Fruit fly (Drosophila melanogaster) whole organism, embryonic: ENCODE measurements around the gene CG7627.
A peak's percentile ranks its signal among the peaks of the same experiment; 100 is the strongest.

Experiments used
- CG13775 ChIP-seq: fragments of 200-800 bp; sonication (Bioruptor generic); optimal IDR thresholded peaks from 3 replicates; lab custom pipeline; 2017; ENCODE audit warnings: missing biosample characterization, mild to moderate bottlenecking, missing genetic modification characterization
- CG14014 ChIP-seq: fragments of 200-800 bp; sonication (Bioruptor generic); IDR thresholded peaks from 2 replicates; pipeline ENCODE4 v1.3.6; 2022; ENCODE audit warnings: missing biosample characterization, missing genetic modification characterization
- CG15011 ChIP-seq: fragments of 200-800 bp; sonication (Bioruptor generic); optimal IDR thresholded peaks from 3 replicates; lab custom pipeline; 2018; ENCODE audit warnings: missing biosample characterization, mild to moderate bottlenecking, missing genetic modification characterization
- CG16813 ChIP-seq: fragments of 200-800 bp; sonication (Bioruptor generic); IDR thresholded peaks from 3 replicates; pipeline ENCODE4 v1.3.6; 2022; ENCODE audit warnings: missing biosample characterization, missing genetic modification characterization; ENCODE audit not compliant: partially characterized antibody
- CG17186 ChIP-seq: fragments of 200-800 bp; sonication (Bioruptor generic); optimal IDR thresholded peaks from 3 replicates; lab custom pipeline; 2017; ENCODE audit warnings: missing biosample characterization, missing genetic modification reagents, missing genetic modification characterization
- CG18619 ChIP-seq: fragments of 200-800 bp; sonication (Bioruptor generic); optimal IDR thresholded peaks from 3 replicates; lab custom pipeline; 2017; ENCODE audit warnings: missing biosample characterization, mild to moderate bottlenecking, missing genetic modification characterization
- CG31388 ChIP-seq: fragments of 200-800 bp; sonication (Bioruptor generic); optimal IDR thresholded peaks from 2 replicates; lab custom pipeline; 2016; ENCODE audit warnings: missing biosample characterization, missing genetic modification characterization
- CG4328 ChIP-seq: fragments of 200-800 bp; sonication (Bioruptor generic); optimal IDR thresholded peaks from 3 replicates; lab custom pipeline; 2017; ENCODE audit warnings: missing biosample characterization, missing genetic modification reagents, missing genetic modification characterization
- CG4707 ChIP-seq: fragments of 200-800 bp; sonication (Bioruptor generic); optimal IDR thresholded peaks from 2 replicates; lab custom pipeline; 2018; ENCODE audit warnings: missing biosample characterization, mild to moderate bottlenecking, missing genetic modification characterization, moderate library complexity
- CG7839 ChIP-seq: fragments of 200-800 bp; sonication (Bioruptor generic); optimal IDR thresholded peaks from 3 replicates; lab custom pipeline; 2018; ENCODE audit warnings: missing biosample characterization, mild to moderate bottlenecking, missing genetic modification characterization, moderate library complexity
- CG9797 ChIP-seq: fragments of 200-800 bp; sonication (Bioruptor generic); optimal IDR thresholded peaks from 3 replicates; lab custom pipeline; 2018; ENCODE audit warnings: missing biosample characterization, mild to moderate bottlenecking, missing genetic modification characterization
- Camta ChIP-seq: fragments of 200-800 bp; sonication (Bioruptor generic); optimal IDR thresholded peaks from 2 replicates; lab custom pipeline; 2016; ENCODE audit warnings: missing biosample characterization, missing genetic modification characterization
- CrebB ChIP-seq: fragments of 200-800 bp; sonication (Bioruptor generic); optimal IDR thresholded peaks from 3 replicates; lab custom pipeline; 2018; ENCODE audit warnings: missing biosample characterization, mild to moderate bottlenecking, missing genetic modification characterization
- Dbx ChIP-seq: fragments of 200-800 bp; sonication (Bioruptor generic); IDR thresholded peaks from 3 replicates; pipeline ENCODE4 v1.3.6; 2022; ENCODE audit warnings: missing biosample characterization, missing genetic modification characterization
- Dp ChIP-seq: fragments of 200-800 bp; sonication (Bioruptor generic); optimal IDR thresholded peaks from 2 replicates; lab custom pipeline; 2018; ENCODE audit warnings: missing biosample characterization, mild to moderate bottlenecking, missing genetic modification characterization, moderate library complexity
- Ets65A ChIP-seq: fragments of 200-800 bp; sonication (Bioruptor generic); peaks from one replicate; lab custom pipeline; 2016; ENCODE audit warnings: missing biosample characterization, missing genetic modification characterization
- Fer1 ChIP-seq: fragments of 200-800 bp; sonication (Bioruptor generic); optimal IDR thresholded peaks from 2 replicates; lab custom pipeline; 2017; ENCODE audit warnings: missing biosample characterization, mild to moderate bottlenecking, missing genetic modification characterization
- Fer3 ChIP-seq: fragments of 200-800 bp; sonication (Bioruptor generic); optimal IDR thresholded peaks from 2 replicates; lab custom pipeline; 2018; ENCODE audit warnings: missing biosample characterization, mild to moderate bottlenecking, missing genetic modification characterization, moderate library complexity
- Gsc ChIP-seq: fragments of 200-800 bp; sonication (Bioruptor generic); IDR thresholded peaks from 2 replicates; pipeline ENCODE4 v1.3.6; 2022; ENCODE audit warnings: missing biosample characterization, missing genetic modification characterization
- H2.0 ChIP-seq: fragments of 200-800 bp; sonication (Bioruptor generic); IDR thresholded peaks from 2 replicates; pipeline ENCODE4 v1.3.6; 2022; ENCODE audit warnings: missing biosample characterization, missing genetic modification characterization
- HLH4C ChIP-seq: fragments of 200-800 bp; sonication (Bioruptor generic); IDR thresholded peaks from 3 replicates; pipeline ENCODE4 v1.3.6; 2022; ENCODE audit warnings: missing biosample characterization, missing genetic modification characterization; ENCODE audit not compliant: partially characterized antibody
- HmgD ChIP-seq: fragments of 200-800 bp; sonication (Bioruptor generic); optimal IDR thresholded peaks from 3 replicates; lab custom pipeline; 2016; ENCODE audit warnings: missing biosample characterization, missing genetic modification characterization
- Hr3 ChIP-seq: fragments of 200-800 bp; sonication (Bioruptor generic); optimal IDR thresholded peaks from 3 replicates; lab custom pipeline; 2016; ENCODE audit warnings: missing biosample characterization, missing genetic modification characterization
- Myb ChIP-seq: fragments of 200-800 bp; sonication (Bioruptor generic); optimal IDR thresholded peaks from 2 replicates; lab custom pipeline; 2016; ENCODE audit warnings: missing biosample characterization, missing genetic modification characterization
- Poxn ChIP-seq: fragments of 200-800 bp; sonication (Bioruptor generic); IDR thresholded peaks from 2 replicates; pipeline ENCODE4 v1.3.6; 2022; ENCODE audit warnings: missing biosample characterization, missing genetic modification characterization
- Sox102F ChIP-seq: fragments of 200-800 bp; sonication (Bioruptor generic); optimal IDR thresholded peaks from 2 replicates; lab custom pipeline; 2018; ENCODE audit warnings: missing biosample characterization, mild to moderate bottlenecking, missing genetic modification characterization, moderate library complexity
- Ssrp ChIP-seq: fragments of 200-800 bp; sonication (Bioruptor generic); optimal IDR thresholded peaks from 2 replicates; lab custom pipeline; 2018; ENCODE audit warnings: missing biosample characterization, mild to moderate bottlenecking, missing genetic modification characterization, moderate library complexity
- YL-1 ChIP-seq: fragments of 200-800 bp; sonication (Bioruptor generic); optimal IDR thresholded peaks from 3 replicates; lab custom pipeline; 2017; ENCODE audit warnings: missing biosample characterization, mild to moderate bottlenecking, missing genetic modification characterization
- ash1 ChIP-seq: fragments of 200-800 bp; sonication (Bioruptor generic); optimal IDR thresholded peaks from 2 replicates; lab custom pipeline; 2018; ENCODE audit warnings: missing biosample characterization, mild to moderate bottlenecking, missing genetic modification characterization
- btn ChIP-seq: fragments of 200-800 bp; sonication (Bioruptor generic); optimal IDR thresholded peaks from 2 replicates; lab custom pipeline; 2016; ENCODE audit warnings: missing biosample characterization, missing genetic modification characterization
- cad ChIP-seq: fragments of >200 bp; optimal IDR thresholded peaks from 2 replicates; lab custom pipeline; 2017; ENCODE audit warnings: missing biosample characterization, missing genetic modification characterization
- caup ChIP-seq: fragments of 200-800 bp; sonication (Bioruptor generic); optimal IDR thresholded peaks from 3 replicates; lab custom pipeline; 2017; ENCODE audit warnings: missing biosample characterization, mild to moderate bottlenecking, missing genetic modification characterization, moderate library complexity; ENCODE audit not compliant: severe bottlenecking
- chif ChIP-seq, 2 experiments: fragments of 200-800 bp; sonication (Bioruptor generic); optimal IDR thresholded peaks; 3 replicates each; lab custom pipeline; 2016; ENCODE audit warnings: missing biosample characterization in 2 of 2, missing genetic modification characterization in 2 of 2
- chn ChIP-seq: fragments of 200-800 bp; sonication (Bioruptor generic); optimal IDR thresholded peaks from 2 replicates; lab custom pipeline; 2016; ENCODE audit warnings: missing biosample characterization, missing genetic modification characterization
- crc ChIP-seq: fragments of 200-800 bp; sonication (Bioruptor generic); optimal IDR thresholded peaks from 2 replicates; lab custom pipeline; 2016; ENCODE audit warnings: missing biosample characterization, missing genetic modification characterization
- crp ChIP-seq, 2 experiments: fragments of 200-800 bp; sonication (Bioruptor generic); optimal IDR thresholded peaks; 2 replicates in 1 of 2; 3 replicates in 1 of 2; lab custom pipeline; 2017; ENCODE audit warnings: missing biosample characterization in 2 of 2, missing genetic modification characterization in 2 of 2, mild to moderate bottlenecking in 1 of 2, moderate library complexity in 1 of 2
- da ChIP-seq: fragments of 200-800 bp; sonication (Bioruptor generic); optimal IDR thresholded peaks from 2 replicates; lab custom pipeline; 2016; ENCODE audit warnings: missing biosample characterization, missing genetic modification characterization
- dpn ChIP-seq, 2 experiments: fragments of 200-800 bp; sonication (Bioruptor generic); optimal IDR thresholded peaks; 3 replicates each; lab custom pipeline; 2016; ENCODE audit warnings: missing biosample characterization in 2 of 2, missing genetic modification characterization in 2 of 2
- gcm ChIP-seq: fragments of 200-800 bp; sonication (Bioruptor generic); optimal IDR thresholded peaks from 2 replicates; lab custom pipeline; 2019; ENCODE audit warnings: missing biosample characterization, mild to moderate bottlenecking, missing genetic modification characterization, moderate library complexity
- hbn ChIP-seq: fragments of 200-800 bp; sonication (Bioruptor generic); IDR thresholded peaks from 2 replicates; pipeline ENCODE4 v1.3.6; 2022; ENCODE audit warnings: missing biosample characterization, missing genetic modification characterization; ENCODE audit not compliant: partially characterized antibody
- lov ChIP-seq, 2 experiments: fragments of 200-800 bp in 1 of 2; fragments of >200 bp in 1 of 2; sonication (Bioruptor generic) in 1 of 2; IDR thresholded peaks in 1 of 2; optimal IDR thresholded peaks in 1 of 2; 2 replicates in 1 of 2; 3 replicates in 1 of 2; pipeline versions ENCODE4 v1.3.6 to Lab custom; 2017 to 2022; ENCODE audit warnings: missing biosample characterization in 1 of 2, missing genetic modification characterization in 1 of 2
- luna ChIP-seq: fragments of 200-800 bp; sonication (Bioruptor generic); optimal IDR thresholded peaks from 2 replicates; lab custom pipeline; 2016; ENCODE audit warnings: missing biosample characterization, missing genetic modification characterization
- pfk ChIP-seq: fragments of 200-800 bp; sonication (Bioruptor generic); optimal IDR thresholded peaks from 2 replicates; lab custom pipeline; 2018; ENCODE audit warnings: missing biosample characterization, mild to moderate bottlenecking, missing genetic modification characterization, moderate library complexity
- shn ChIP-seq: fragments of 200-800 bp; sonication (Bioruptor generic); optimal IDR thresholded peaks from 3 replicates; lab custom pipeline; 2016; ENCODE audit warnings: missing biosample characterization, missing genetic modification characterization
- sim ChIP-seq: fragments of 200-800 bp; sonication (Bioruptor generic); IDR thresholded peaks from 2 replicates; pipeline ENCODE4 v1.3.6; 2022; ENCODE audit warnings: missing biosample characterization, missing genetic modification characterization
- ssp ChIP-seq: fragments of 200-800 bp; sonication (Bioruptor generic); IDR thresholded peaks from 2 replicates; pipeline ENCODE4 v1.3.6; 2022; ENCODE audit warnings: missing biosample characterization, missing genetic modification characterization
- unpg ChIP-seq: fragments of 200-800 bp; sonication (Bioruptor generic); optimal IDR thresholded peaks from 3 replicates; lab custom pipeline; 2018; ENCODE audit warnings: missing biosample characterization, mild to moderate bottlenecking, missing genetic modification characterization, moderate library complexity
- zen ChIP-seq: fragments of 200-800 bp; sonication (Bioruptor generic); optimal IDR thresholded peaks from 3 replicates; lab custom pipeline; 2018; ENCODE audit warnings: missing biosample characterization, mild to moderate bottlenecking, missing genetic modification characterization, moderate library complexity
- zfh2 ChIP-seq: fragments of 200-800 bp; sonication (Bioruptor generic); optimal IDR thresholded peaks from 2 replicates; lab custom pipeline; 2016; ENCODE audit warnings: missing biosample characterization, missing genetic modification characterization

CG7627 gene

DNA sequence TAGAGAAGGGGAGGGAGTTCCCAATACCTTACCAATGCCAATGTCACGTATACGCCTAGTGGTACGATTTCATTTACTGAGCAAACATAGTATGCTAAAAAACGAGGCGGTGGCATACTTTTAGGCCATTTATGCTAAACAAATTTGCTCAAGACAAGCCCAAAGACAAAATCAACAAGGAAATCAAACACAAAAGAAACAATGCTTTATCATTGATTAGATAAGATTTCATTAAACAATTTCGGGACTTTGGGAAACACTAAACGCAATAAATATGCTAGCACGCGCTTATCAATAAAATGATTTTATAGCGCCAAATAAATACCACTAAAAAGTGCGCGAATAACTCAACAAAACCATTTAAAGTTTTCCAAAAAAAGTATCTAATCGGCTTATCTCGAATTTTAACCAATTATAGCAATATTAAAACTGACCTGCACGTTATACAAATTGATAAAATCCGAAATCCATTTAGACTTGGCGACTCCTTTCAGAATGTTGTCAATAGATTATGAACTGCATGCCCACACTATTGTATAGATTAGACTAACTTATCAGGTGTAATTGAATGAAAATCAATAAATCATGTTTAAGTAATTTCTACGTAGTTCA is 11.6 kb downstream of the CG7627 start (continued):
- no peak for TF ChIP-seq HLH4C (GFP tag; lab: Robert Waterston, UW)
- peak; percentile 52; the same call in 1 of the 2 replicates for TF ChIP-seq CG14014 (GFP tag; lab: Robert Waterston, UW)
- no peak for TF ChIP-seq CG9797 (GFP tag; lab: Kevin White, UChicago)
- TF ChIP-seq luna (GFP tag; lab: Kevin White, UChicago), result peak; percentile 35
- TF ChIP-seq chn (GFP tag; lab: Kevin White, UChicago), result no peak
- peak; percentile 27 for TF ChIP-seq CG7839 (tag; lab: Kevin White, UChicago)
- TF ChIP-seq shn, result no peak
- TF ChIP-seq Ssrp (tag; lab: Kevin White, UChicago), result no peak
- TF ChIP-seq btn (GFP tag; lab: Kevin White, UChicago), result no peak
- no peak for TF ChIP-seq ash1 (GFP tag; lab: Kevin White, UChicago)
- TF ChIP-seq Dp, result no peak
- TF ChIP-seq lov (optimal IDR thresholded peaks at IDR 0.05; lab: Kevin White, UChicago), result no peak
- no peak for TF ChIP-seq lov (GFP tag; IDR thresholded peaks at IDR 0.05; lab: Robert Waterston, UW)
- TF ChIP-seq hbn (GFP tag; lab: Robert Waterston, UW), result no peak
- TF ChIP-seq Gsc (GFP tag; lab: Robert Waterston, UW), result no peak
- TF ChIP-seq zfh2 (GFP tag; lab: Kevin White, UChicago), result no peak
- TF ChIP-seq Hr3 (GFP tag; lab: Kevin White, UChicago), result no peak
- TF ChIP-seq gcm, result peak; percentile 14
- no peak for TF ChIP-seq da (GFP tag; lab: Kevin White, UChicago)
- peak; percentile 54 for TF ChIP-seq caup (GFP tag; lab: Kevin White, UChicago)
- TF ChIP-seq Fer3 (tag; lab: Kevin White, UChicago), result peak; percentile 54
- no peak for TF ChIP-seq CG16813 (GFP tag; lab: Robert Waterston, UW)
- no peak for TF ChIP-seq crp (GFP tag; optimal IDR thresholded peaks at IDR 0.05; lab: Kevin White, UChicago)
- TF ChIP-seq Camta (GFP tag; lab: Kevin White, UChicago), result no peak
- peak in 1 of 2 experiments; percentile 21 for TF ChIP-seq dpn (GFP tag; optimal IDR thresholded peaks at IDR 0.05; lab: Kevin White, UChicago)
- TF ChIP-seq Myb (GFP tag; lab: Kevin White, UChicago), result no peak
- TF ChIP-seq CG31388, result no peak
- peak; percentile 17 for TF ChIP-seq YL-1 (GFP tag; lab: Kevin White, UChicago)
- no peak for TF ChIP-seq Ets65A (GFP tag; lab: Kevin White, UChicago)
- TF ChIP-seq pfk (GFP tag; lab: Kevin White, UChicago), result no peak
- peak; percentile 47 for TF ChIP-seq CG15011 (GFP tag; lab: Kevin White, UChicago)
- peak; percentile 42 for TF ChIP-seq Sox102F (GFP tag; lab: Kevin White, UChicago)
- peak; percentile 8 for TF ChIP-seq CG18619 (GFP tag; lab: Kevin White, UChicago)
- peak; percentile 46 for TF ChIP-seq unpg (GFP tag; lab: Kevin White, UChicago)
- no peak for TF ChIP-seq CG4328
- 0 out of 2 replicates have a peak, but pooled peaks have one; percentile 8 for TF ChIP-seq H2.0 (GFP tag; lab: Robert Waterston, UW)
- TF ChIP-seq CG4707 (GFP tag; lab: Kevin White, UChicago), result peak; percentile 35
- TF ChIP-seq sim (GFP tag; lab: Robert Waterston, UW), result no peak
- peak; percentile 71 for TF ChIP-seq CrebB
- no peak for TF ChIP-seq ssp (GFP tag; lab: Robert Waterston, UW)
- TF ChIP-seq cad (GFP tag; lab: Kevin White, UChicago), result no peak
- no peak for TF ChIP-seq CG13775 (GFP tag; lab: Kevin White, UChicago)
- TF ChIP-seq Dbx (GFP tag; lab: Robert Waterston, UW), result peak; percentile 25; the same call in 1 of the 3 replicates
- TF ChIP-seq Poxn (GFP tag; lab: Robert Waterston, UW), result no peak
- no peak for TF ChIP-seq zen (tag; lab: Kevin White, UChicago)
- peak in 1 of 2 experiments; percentile 11 for TF ChIP-seq chif (GFP tag; optimal IDR thresholded peaks at IDR 0.05; lab: Kevin White, UChicago)
- peak; percentile 75 for TF ChIP-seq Fer1
- TF ChIP-seq HmgD (GFP tag; lab: Kevin White, UChicago), result no peak
- no peak for TF ChIP-seq CG17186
- no peak for TF ChIP-seq crc
